Worm (Caenorhabditis elegans) whole organism, L1 larva: ENCODE results near the gene rbm-22.

Experiments used
- C34B4.2 ChIP-seq: sonication (generic microtip); optimal IDR thresholded peaks from 2 replicates; lab custom pipeline; 2017; ENCODE audit warnings: mild to moderate bottlenecking, missing genetic modification characterization, missing compliant biosample characterization
- Y116A8C.19 ChIP-seq: sonication (generic microtip); optimal IDR thresholded peaks from 2 replicates; lab custom pipeline; 2016; ENCODE audit warnings: missing compliant biosample characterization, missing genetic modification characterization, borderline replicate concordance
- aly-2 ChIP-seq: fragments of 150-350 bp; optimal IDR thresholded peaks from 2 replicates; lab custom pipeline; 2014; ENCODE audit warnings: missing biosample characterization, missing genetic modification characterization
- ama-1 ChIP-seq: fragments of 150-350 bp; optimal IDR thresholded peaks from 2 replicates; lab custom pipeline; 2014
- blmp-1 ChIP-seq: fragments of 150-350 bp; optimal IDR thresholded peaks from 2 replicates; lab custom pipeline; 2014; ENCODE audit warnings: missing biosample characterization, missing genetic modification characterization
- dpl-1 ChIP-seq, 3 experiments: fragments of 150-350 bp in 2 of 3; sonication (generic microtip) in 1 of 3; optimal IDR thresholded peaks; 2 replicates each; lab custom pipeline; 2014 to 2017; ENCODE audit warnings: missing biosample characterization in 3 of 3, missing genetic modification characterization in 3 of 3, missing genetic modification reagents in 3 of 3
- dsc-1 ChIP-seq: sonication (generic microtip); optimal IDR thresholded peaks from 2 replicates; lab custom pipeline; 2016; ENCODE audit warnings: mild to moderate bottlenecking, missing genetic modification characterization, missing compliant biosample characterization
- efl-1 ChIP-seq, 4 experiments: fragments of 150-350 bp; optimal IDR thresholded peaks in 3 of 4; peaks in 1 of 4; 1 replicate in 1 of 4; 2 replicates in 3 of 4; lab custom pipeline; 2014; ENCODE audit warnings: missing biosample characterization in 2 of 4, missing genetic modification characterization in 2 of 4, missing genetic modification reagents in 2 of 4
- egl-27 ChIP-seq, 2 experiments: fragments of 150-350 bp in 1 of 2; sonication (generic microtip); optimal IDR thresholded peaks; 3 replicates each; lab custom pipeline; 2017 to 2018; ENCODE audit warnings: missing biosample characterization in 2 of 2, missing genetic modification characterization in 2 of 2, missing genetic modification reagents in 2 of 2
- elt-2 ChIP-seq: sonication (generic microtip); optimal IDR thresholded peaks from 2 replicates; lab custom pipeline; 2016; ENCODE audit warnings: missing genetic modification characterization, mild to moderate bottlenecking, inconsistent platforms, missing compliant biosample characterization, missing genetic modification reagents
- elt-3 ChIP-seq, 6 experiments: fragments of 150-350 bp in 1 of 6; sonication (generic microtip); optimal IDR thresholded peaks; 2 replicates each; lab custom pipeline; 2017 to 2018; ENCODE audit warnings: missing biosample characterization in 6 of 6, missing genetic modification characterization in 6 of 6, inconsistent platforms in 1 of 6
- fkh-4 ChIP-seq: sonication (generic microtip); optimal IDR thresholded peaks from 2 replicates; lab custom pipeline; 2016; ENCODE audit warnings: missing compliant biosample characterization, missing genetic modification characterization, borderline replicate concordance
- fkh-8 ChIP-seq: sonication (generic microtip); optimal IDR thresholded peaks from 2 replicates; lab custom pipeline; 2016; ENCODE audit warnings: mild to moderate bottlenecking, missing genetic modification characterization, missing compliant biosample characterization
- grh-1 ChIP-seq: fragments of 200-800 bp; sonication (Bioruptor generic); IDR thresholded peaks from 2 replicates; pipeline ENCODE4 v1.3.6; 2022; ENCODE audit warnings: missing genetic modification reagents, missing genetic modification characterization, missing compliant biosample characterization
- hlh-4 ChIP-seq: sonication (generic microtip); optimal IDR thresholded peaks from 2 replicates; lab custom pipeline; 2016; ENCODE audit warnings: mild to moderate bottlenecking, missing genetic modification characterization, missing compliant biosample characterization
- irx-1 ChIP-seq: sonication (generic microtip); optimal IDR thresholded peaks from 2 replicates; lab custom pipeline; 2016; ENCODE audit warnings: missing genetic modification characterization, missing compliant biosample characterization
- lin-14 ChIP-seq: fragments of 200-800 bp; sonication (Bioruptor generic); optimal IDR thresholded peaks from 2 replicates; lab custom pipeline; 2018; ENCODE audit warnings: mild to moderate bottlenecking, missing genetic modification characterization, moderate library complexity, missing compliant biosample characterization
- lin-35 ChIP-seq, 2 experiments: fragments of 150-350 bp; optimal IDR thresholded peaks; 2 replicates each; lab custom pipeline; 2014; ENCODE audit warnings: missing biosample characterization in 2 of 2, missing genetic modification characterization in 2 of 2, missing genetic modification reagents in 2 of 2
- lir-3 ChIP-seq: sonication (generic microtip); optimal IDR thresholded peaks from 2 replicates; lab custom pipeline; 2016; ENCODE audit warnings: mild to moderate bottlenecking, missing genetic modification characterization, moderate library complexity, missing compliant biosample characterization; ENCODE audit not compliant: poor library complexity
- lsy-2 ChIP-seq, 2 experiments: fragments of 150-350 bp; optimal IDR thresholded peaks; 2 replicates each; lab custom pipeline; 2014; ENCODE audit warnings: missing biosample characterization in 2 of 2, missing genetic modification characterization in 2 of 2
- mef-2 ChIP-seq: fragments of 150-350 bp; optimal IDR thresholded peaks from 2 replicates; lab custom pipeline; 2014; ENCODE audit warnings: missing biosample characterization, missing genetic modification characterization
- mep-1 ChIP-seq: fragments of 150-350 bp; optimal IDR thresholded peaks from 2 replicates; lab custom pipeline; 2014; ENCODE audit warnings: missing biosample characterization, missing genetic modification characterization
- nhr-12 ChIP-seq: sonication (generic microtip); optimal IDR thresholded peaks from 2 replicates; lab custom pipeline; 2017; ENCODE audit warnings: missing biosample characterization, missing genetic modification characterization
- nhr-20 ChIP-seq: sonication (generic microtip); optimal IDR thresholded peaks from 2 replicates; lab custom pipeline; 2016; ENCODE audit warnings: mild to moderate bottlenecking, missing genetic modification characterization, missing compliant biosample characterization
- nhr-28 ChIP-seq: fragments of 150-350 bp; optimal IDR thresholded peaks from 2 replicates; lab custom pipeline; 2014; ENCODE audit warnings: missing biosample characterization, missing genetic modification characterization
- nhr-71 ChIP-seq: sonication (generic microtip); optimal IDR thresholded peaks from 2 replicates; lab custom pipeline; 2016; ENCODE audit warnings: mild to moderate bottlenecking, missing genetic modification characterization, moderate library complexity, missing compliant biosample characterization
- nhr-77 ChIP-seq: fragments of 150-350 bp; optimal IDR thresholded peaks from 2 replicates; lab custom pipeline; 2014; ENCODE audit warnings: missing biosample characterization, missing genetic modification characterization
- nhr-85 ChIP-seq: sonication (generic microtip); peaks from one replicate; lab custom pipeline; 2016; ENCODE audit warnings: missing genetic modification characterization, inconsistent platforms, missing compliant biosample characterization
- nhr-90 ChIP-seq: sonication (generic microtip); optimal IDR thresholded peaks from 2 replicates; lab custom pipeline; 2016; ENCODE audit warnings: mild to moderate bottlenecking, missing genetic modification characterization, missing compliant biosample characterization; ENCODE audit not compliant: poor library complexity
- pag-3 ChIP-seq: sonication (generic microtip); optimal IDR thresholded peaks from 2 replicates; lab custom pipeline; 2017; ENCODE audit warnings: missing genetic modification characterization, mild to moderate bottlenecking, missing compliant biosample characterization, antibody characterized with exemption, borderline replicate concordance; ENCODE audit not compliant: insufficient read depth
- rnt-1 ChIP-seq: sonication (generic microtip); optimal IDR thresholded peaks from 2 replicates; lab custom pipeline; 2016; ENCODE audit warnings: mild to moderate bottlenecking, missing genetic modification characterization, moderate library complexity, missing compliant biosample characterization
- snu-23 ChIP-seq: sonication (generic microtip); optimal IDR thresholded peaks from 2 replicates; lab custom pipeline; 2016; ENCODE audit warnings: missing genetic modification characterization, missing compliant biosample characterization
- tbx-2 ChIP-seq: sonication (generic microtip); optimal IDR thresholded peaks from 2 replicates; lab custom pipeline; 2016; ENCODE audit warnings: missing genetic modification characterization, missing compliant biosample characterization
- unc-130 ChIP-seq: fragments of 150-350 bp; optimal IDR thresholded peaks from 2 replicates; lab custom pipeline; 2017; ENCODE audit warnings: missing biosample characterization, missing genetic modification characterization, inconsistent platforms
- unc-30 ChIP-seq: sonication (generic microtip); optimal IDR thresholded peaks from 2 replicates; lab custom pipeline; 2017; ENCODE audit warnings: missing biosample characterization, missing genetic modification characterization
- unc-62 ChIP-seq: fragments of 150-350 bp; optimal IDR thresholded peaks from 2 replicates; lab custom pipeline; 2014; ENCODE audit warnings: missing biosample characterization, missing genetic modification reagents, missing genetic modification characterization
- vab-15 ChIP-seq: sonication (generic microtip); optimal IDR thresholded peaks from 2 replicates; lab custom pipeline; 2017; ENCODE audit warnings: missing genotype, mild to moderate bottlenecking, missing genetic modification characterization, missing compliant biosample characterization
- ztf-11 ChIP-seq, 2 experiments: sonication (generic microtip); optimal IDR thresholded peaks; 2 replicates each; lab custom pipeline; 2016 to 2017; ENCODE audit warnings: missing genetic modification characterization in 2 of 2, missing biosample characterization in 1 of 2, missing compliant biosample characterization in 1 of 2

Gene rbm-22

ce11 chrIV:10854042-10854441, 7.2 kb upstream of the rbm-22 start:
- no peak for TF ChIP-seq fkh-4 (tag; lab: Kevin White, UChicago)
- no peak for TF ChIP-seq efl-1 (optimal IDR thresholded peaks at IDR 0.05; lab: Kevin White, UChicago)
- TF ChIP-seq efl-1 (GFP tag; optimal IDR thresholded peaks at IDR 0.05 in 1 of 2; lab: Kevin White, UChicago) = peak in 1 of 2 experiments; percentile 69
- no peak for TF ChIP-seq mep-1 (tag; lab: Kevin White, UChicago)
- TF ChIP-seq nhr-77 (tag; lab: Kevin White, UChicago) = no peak
- no peak for TF ChIP-seq nhr-71 (tag; lab: Kevin White, UChicago)
- TF ChIP-seq, all 84 proteins: peak for 1

ce11 chrIV:10855049-10855448, 6.2 kb upstream of the rbm-22 start, which contains the start of gene T11G6.3:
TSS of gene T11G6.3 (minus strand) at chrIV:10855237.
- TF ChIP-seq elt-2 (no peak), lir-3 (no peak), elt-3 (tag; optimal IDR thresholded peaks at IDR 0.05; lab: Kevin White, UChicago) (peak in 2 of 6 experiments; percentile 2 to 19), irx-1 (tag; lab: Kevin White, UChicago) (no peak), dpl-1 (GFP tag; optimal IDR thresholded peaks at IDR 0.05; lab: Kevin White, UChicago) (no peak), grh-1 (GFP tag; lab: Robert Waterston, UW) (no peak), nhr-28 (tag; lab: Kevin White, UChicago) (no peak), ztf-11 (tag; optimal IDR thresholded peaks at IDR 0.05; lab: Kevin White, UChicago) (no peak), unc-62 (no peak), unc-30 (no peak), lsy-2 (tag; optimal IDR thresholded peaks at IDR 0.05; lab: Kevin White, UChicago) (peak in 1 of 2 experiments; percentile 7), nhr-12 (tag; lab: Kevin White, UChicago) (no peak), lin-35 (GFP tag; optimal IDR thresholded peaks at IDR 0.05; lab: Kevin White, UChicago) (no peak), vab-15 (tag; lab: Kevin White, UChicago) (no peak), aly-2 (tag; lab: Kevin White, UChicago) (no peak), unc-130 (tag; lab: Kevin White, UChicago) (no peak), snu-23 (GFP tag; lab: Kevin White, UChicago) (peak; percentile 19), nhr-71 (tag; lab: Kevin White, UChicago) (peak; percentile 4), ama-1 (lab: Kevin White, UChicago) (no peak), tbx-2 (tag; lab: Kevin White, UChicago) (peak; percentile 17), efl-1 (optimal IDR thresholded peaks at IDR 0.05; lab: Kevin White, UChicago) (no peak), efl-1 (GFP tag; optimal IDR thresholded peaks at IDR 0.05 in 1 of 2; lab: Kevin White, UChicago) (no peak), pag-3 (no peak), nhr-20 (peak; percentile 19), hlh-4 (tag; lab: Kevin White, UChicago) (no peak), rnt-1 (tag; lab: Kevin White, UChicago) (no peak), dsc-1 (tag; lab: Kevin White, UChicago) (no peak), nhr-85 (tag; lab: Kevin White, UChicago) (peak; percentile 66), lin-14 (GFP tag; lab: Kevin White, UChicago) (peak; percentile 41), blmp-1 (tag; lab: Kevin White, UChicago) (peak; percentile 34), fkh-8 (tag; lab: Kevin White, UChicago) (no peak), mef-2 (tag; lab: Kevin White, UChicago) (no peak), Y116A8C.19 (no peak)

ce11 chrIV:10855946-10856345, 5.3 kb upstream of the rbm-22 start:
- TF ChIP-seq egl-27 (tag; optimal IDR thresholded peaks at IDR 0.05; lab: Kevin White, UChicago) (no peak), nhr-90 (tag; lab: Kevin White, UChicago) (no peak), nhr-12 (tag; lab: Kevin White, UChicago) (no peak), C34B4.2 (tag; lab: Kevin White, UChicago) (no peak)
